Fruit fly (Drosophila melanogaster) Kc167 (cell line): ENCODE measurements around the gene CG4951.

Source experiments
- Myc ChIP-seq: fragments of >200 bp; optimal IDR thresholded peaks from 2 replicates; lab custom pipeline; 2017; ENCODE audit warnings: missing external identifiers
- Sin3A ChIP-seq: fragments of >200 bp; optimal IDR thresholded peaks from 2 replicates; lab custom pipeline; 2018; ENCODE audit warnings: missing external identifiers
- h ChIP-seq: fragments of >200 bp; optimal IDR thresholded peaks from 3 replicates; lab custom pipeline; 2018; ENCODE audit warnings: missing external identifiers
- insv ChIP-seq: fragments of >200 bp; optimal IDR thresholded peaks from 3 replicates; lab custom pipeline; 2018; ENCODE audit warnings: missing external identifiers
- psq ChIP-seq: fragments of >200 bp; optimal IDR thresholded peaks from 2 replicates; lab custom pipeline; 2017; ENCODE audit warnings: missing external identifiers
- ttk ChIP-seq: sonication (Bioruptor generic); optimal IDR thresholded peaks from 2 replicates; lab custom pipeline; 2017; ENCODE audit warnings: missing external identifiers

The CG4951 gene

dm6 chr3R:27925000-27925970, 28.6 kb downstream of the CG4951 start, which contains the start of gene mino:
TSS of gene mino (plus strand) at chr3R:27925191.
- TF ChIP-seq psq (no peak), Myc (no peak), h (lab: Kevin White, UChicago) (no peak), insv (lab: Kevin White, UChicago) (no peak), ttk (lab: Kevin White, UChicago) (no peak), Sin3A (lab: Kevin White, UChicago) (no peak)

- TF ChIP-seq Myc (no peak), h (lab: Kevin White, UChicago) (no peak), Sin3A (lab: Kevin White, UChicago) (no peak), ttk (lab: Kevin White, UChicago) (no peak), insv (lab: Kevin White, UChicago) (no peak), psq (no peak)
Measured at dm6 chr3R:27922673-27923175, 31.2 kb downstream of the CG4951 start, which contains the start of gene RpL4. TSS of gene RpL4 (plus strand) at chr3R:27922821.

- no peak for TF ChIP-seq ttk (lab: Kevin White, UChicago)
- no peak for TF ChIP-seq Myc
- no peak for TF ChIP-seq Sin3A (lab: Kevin White, UChicago)
- TF ChIP-seq h (lab: Kevin White, UChicago) = no peak
- no peak for TF ChIP-seq psq
Measured at dm6 chr3R:27921982-27922672, 31.8 kb downstream of the CG4951 start, which contains the start of gene BCAS2. TSS of gene BCAS2 (minus strand) at chr3R:27922356.

dm6 chr3R:27920883-27921282, 33.0 kb downstream of the CG4951 start, which contains the start of gene CG12259:
TSS of gene CG12259 (minus strand) at chr3R:27921089.
- no peak for TF ChIP-seq Myc
- TF ChIP-seq insv (lab: Kevin White, UChicago) = no peak
- TF ChIP-seq ttk (lab: Kevin White, UChicago) = no peak
- TF ChIP-seq h (lab: Kevin White, UChicago) = no peak
- TF ChIP-seq psq = no peak
- TF ChIP-seq Sin3A (lab: Kevin White, UChicago) = no peak

dm6 chr3R:27919385-27919789, 34.5 kb downstream of the CG4951 start, which contains the start of gene Boh1:
TSS of gene Boh1 (minus strand) at chr3R:27919460.
- no peak for TF ChIP-seq h (lab: Kevin White, UChicago)
- TF ChIP-seq insv (lab: Kevin White, UChicago) = no peak
- TF ChIP-seq psq = no peak
- no peak for TF ChIP-seq Myc
- no peak for TF ChIP-seq Sin3A (lab: Kevin White, UChicago)
- no peak for TF ChIP-seq ttk (lab: Kevin White, UChicago)

dm6 chr3R:27916355-27917019, 37.4 kb downstream of the CG4951 start, which contains the start of the genes CG5003 and mRpS22:
TSS of gene CG5003 (minus strand) at chr3R:27916516.
TSS of gene mRpS22 (plus strand) at chr3R:27916908.
- no peak for TF ChIP-seq psq
- TF ChIP-seq insv (lab: Kevin White, UChicago) = no peak
- no peak for TF ChIP-seq ttk (lab: Kevin White, UChicago)
- no peak for TF ChIP-seq h (lab: Kevin White, UChicago)
- no peak for TF ChIP-seq Myc
- no peak for TF ChIP-seq Sin3A (lab: Kevin White, UChicago)

- no peak for TF ChIP-seq insv (lab: Kevin White, UChicago)
- TF ChIP-seq h (lab: Kevin White, UChicago) = no peak
- TF ChIP-seq ttk (lab: Kevin White, UChicago) = no peak
- no peak for TF ChIP-seq Sin3A (lab: Kevin White, UChicago)
- TF ChIP-seq psq = no peak
- no peak for TF ChIP-seq Myc
Measured at dm6 chr3R:27912147-27912546, 41.8 kb downstream of the CG4951 start, which contains the start of gene mil. TSS of gene mil (plus strand) at chr3R:27912447.

- TF ChIP-seq psq (no peak), insv (lab: Kevin White, UChicago) (no peak), h (lab: Kevin White, UChicago) (no peak), Myc (no peak), ttk (lab: Kevin White, UChicago) (no peak), Sin3A (lab: Kevin White, UChicago) (no peak)
Measured at dm6 chr3R:27905695-27906094, 48.2 kb downstream of the CG4951 start, which contains the start of gene CG34353. TSS of gene CG34353 (minus strand) at chr3R:27905843.
